Worm (Caenorhabditis elegans) whole organism, young adult: Measurements from ENCODE around the gene snrp-3.

ENCODE experiments used
- B0261.1 ChIP-seq: sonication (generic microtip); optimal IDR thresholded peaks from 2 replicates; lab custom pipeline; 2016; ENCODE audit warnings: mild to moderate bottlenecking, missing genetic modification characterization, moderate library complexity, missing compliant biosample characterization
- F10E7.11 ChIP-seq: sonication (generic microtip); optimal IDR thresholded peaks from 2 replicates; lab custom pipeline; 2017; ENCODE audit warnings: mild to moderate bottlenecking, missing genetic modification characterization, moderate library complexity, missing compliant biosample characterization
- F33H1.4 ChIP-seq: fragments of 200-800 bp; sonication (Bioruptor generic); IDR thresholded peaks from 2 replicates; pipeline ENCODE4 v1.3.6; 2022; ENCODE audit warnings: missing genetic modification reagents, missing genetic modification characterization, missing compliant biosample characterization
- F37B4.10 ChIP-seq: fragments of 200-800 bp; sonication (Bioruptor generic); IDR thresholded peaks from 2 replicates; pipeline ENCODE4 v1.3.6; 2022; ENCODE audit warnings: missing genetic modification characterization, missing compliant biosample characterization
- F49E8.2 ChIP-seq: sonication (generic microtip); optimal IDR thresholded peaks from 3 replicates; lab custom pipeline; 2017; ENCODE audit warnings: missing genetic modification characterization, mild to moderate bottlenecking, missing compliant biosample characterization, antibody characterized with exemption, moderate library complexity; ENCODE audit not compliant: insufficient read depth
- F57C9.4 ChIP-seq: sonication (generic microtip); optimal IDR thresholded peaks from 2 replicates; lab custom pipeline; 2017; ENCODE audit warnings: mild to moderate bottlenecking, missing genetic modification characterization, missing compliant biosample characterization
- T07F8.4 ChIP-seq: sonication (generic microtip); optimal IDR thresholded peaks from 2 replicates; lab custom pipeline; 2016; ENCODE audit warnings: mild to moderate bottlenecking, missing genetic modification characterization, moderate library complexity, missing compliant biosample characterization
- T26A5.8 ChIP-seq: sonication (generic microtip); optimal IDR thresholded peaks from 2 replicates; lab custom pipeline; 2016; ENCODE audit warnings: missing genetic modification characterization, missing compliant biosample characterization
- Y56A3A.18 ChIP-seq: fragments of 200-800 bp; sonication (Bioruptor generic); IDR thresholded peaks from 2 replicates; pipeline ENCODE4 v1.3.6; 2022; ENCODE audit warnings: missing genetic modification reagents, missing genetic modification characterization, missing compliant biosample characterization
- Y67H2A.10 ChIP-seq: fragments of 200-800 bp; sonication (Bioruptor generic); conservative IDR thresholded peaks from 2 replicates; pipeline ENCODE4 v1.3.6; 2022; ENCODE audit warnings: missing genetic modification reagents, missing genetic modification characterization, missing compliant biosample characterization
- aptf-2 ChIP-seq: fragments of 200-800 bp; sonication (Bioruptor generic); conservative IDR thresholded peaks from 2 replicates; pipeline ENCODE4 v1.3.6; 2022; ENCODE audit warnings: missing genetic modification reagents, missing genetic modification characterization, missing compliant biosample characterization
- aptf-3 ChIP-seq: fragments of 200-800 bp; sonication (Bioruptor generic); IDR thresholded peaks from 2 replicates; pipeline ENCODE4 v1.3.6; 2022; ENCODE audit warnings: missing genetic modification characterization, missing compliant biosample characterization
- atf-7 ChIP-seq: sonication (generic microtip); optimal IDR thresholded peaks from 2 replicates; lab custom pipeline; 2017; ENCODE audit warnings: mild to moderate bottlenecking, missing genetic modification characterization, missing compliant biosample characterization
- bed-2 ChIP-seq: fragments of 200-800 bp; sonication (Bioruptor generic); IDR thresholded peaks from 2 replicates; pipeline ENCODE4 v1.3.6; 2022; ENCODE audit warnings: missing genetic modification reagents, missing genetic modification characterization, missing compliant biosample characterization
- cebp-1 ChIP-seq, 2 experiments: fragments of 200-800 bp in 1 of 2; sonication (Bioruptor generic) in 1 of 2; sonication (generic microtip) in 1 of 2; IDR thresholded peaks in 1 of 2; optimal IDR thresholded peaks in 1 of 2; 2 replicates each; pipeline versions ENCODE4 v1.3.6 to Lab custom; 2017 to 2022; ENCODE audit warnings: missing compliant biosample characterization in 2 of 2, missing genetic modification characterization in 2 of 2, mild to moderate bottlenecking in 1 of 2, missing genetic modification reagents in 1 of 2, moderate library complexity in 1 of 2
- cebp-2 ChIP-seq: fragments of 200-800 bp; sonication (Bioruptor generic); IDR thresholded peaks from 2 replicates; pipeline ENCODE4 v1.3.6; 2022; ENCODE audit warnings: missing genetic modification characterization, missing compliant biosample characterization
- ceh-91 ChIP-seq: fragments of 200-800 bp; sonication (Bioruptor generic); IDR thresholded peaks from 2 replicates; pipeline ENCODE4 v1.3.6; 2022; ENCODE audit warnings: missing genetic modification reagents, missing genetic modification characterization, missing compliant biosample characterization
- dpff-1 ChIP-seq: sonication (generic microtip); optimal IDR thresholded peaks from 2 replicates; lab custom pipeline; 2017; ENCODE audit warnings: mild to moderate bottlenecking, missing genetic modification characterization, missing compliant biosample characterization
- dpl-1 ChIP-seq: fragments of 150-350 bp; optimal IDR thresholded peaks from 2 replicates; lab custom pipeline; 2014; ENCODE audit warnings: missing biosample characterization, missing genetic modification reagents, missing genetic modification characterization
- efl-1 ChIP-seq: fragments of 150-350 bp; optimal IDR thresholded peaks from 2 replicates; lab custom pipeline; 2014; ENCODE audit warnings: missing biosample characterization, missing genetic modification reagents, missing genetic modification characterization
- egrh-3 ChIP-seq: fragments of 200-800 bp; sonication (Bioruptor generic); IDR thresholded peaks from 2 replicates; pipeline ENCODE4 v1.3.6; 2022; ENCODE audit warnings: missing genetic modification reagents, missing genetic modification characterization, missing compliant biosample characterization
- ekl-4 ChIP-seq: fragments of 200-800 bp; sonication (Bioruptor generic); IDR thresholded peaks from 2 replicates; pipeline ENCODE4 v1.3.6; 2022; ENCODE audit warnings: missing genetic modification reagents, missing genetic modification characterization, missing compliant biosample characterization
- ets-4 ChIP-seq: fragments of 200-800 bp; sonication (Bioruptor generic); optimal IDR thresholded peaks from 2 replicates; lab custom pipeline; 2018; ENCODE audit warnings: mild to moderate bottlenecking, missing genetic modification characterization, missing compliant biosample characterization
- fkh-3 ChIP-seq: sonication (generic microtip); optimal IDR thresholded peaks from 2 replicates; lab custom pipeline; 2016; ENCODE audit warnings: mild to moderate bottlenecking, missing genetic modification characterization, missing compliant biosample characterization
- gei-17 ChIP-seq: fragments of 200-800 bp; sonication (Bioruptor generic); optimal IDR thresholded peaks from 2 replicates; lab custom pipeline; 2018; ENCODE audit warnings: mild to moderate bottlenecking, missing genetic modification characterization, missing compliant biosample characterization
- him-1 ChIP-seq: sonication (generic microtip); optimal IDR thresholded peaks from 2 replicates; lab custom pipeline; 2016; ENCODE audit warnings: missing genotype, missing genetic modification reagents, missing genetic modification characterization, missing compliant biosample characterization
- hmg-1.2 ChIP-seq: fragments of 200-800 bp; sonication (Bioruptor generic); IDR thresholded peaks from 2 replicates; pipeline ENCODE4 v1.3.6; 2022; ENCODE audit warnings: missing genetic modification reagents, missing genetic modification characterization, missing compliant biosample characterization
- hrde-1 ChIP-seq: sonication (generic microtip); optimal IDR thresholded peaks from 2 replicates; lab custom pipeline; 2016; ENCODE audit warnings: missing genetic modification characterization, mild to moderate bottlenecking, missing compliant biosample characterization, moderate library complexity, missing genotype, missing genetic modification reagents, borderline replicate concordance
- let-526 ChIP-seq: fragments of 200-800 bp; sonication (Bioruptor generic); IDR thresholded peaks from 2 replicates; pipeline ENCODE4 v1.3.6; 2022; ENCODE audit warnings: missing genetic modification reagents, missing genetic modification characterization, missing compliant biosample characterization
- madf-6 ChIP-seq: fragments of 200-800 bp; sonication (Bioruptor generic); IDR thresholded peaks from 2 replicates; pipeline ENCODE4 v1.3.6; 2022; ENCODE audit warnings: missing genetic modification reagents, missing genetic modification characterization, missing compliant biosample characterization
- mel-28 ChIP-seq: sonication (generic microtip); optimal IDR thresholded peaks from 2 replicates; lab custom pipeline; 2016; ENCODE audit warnings: borderline replicate concordance, mild to moderate bottlenecking, missing genetic modification characterization, missing compliant biosample characterization
- mes-4 ChIP-seq: sonication (generic microtip); optimal IDR thresholded peaks from 2 replicates; lab custom pipeline; 2016; ENCODE audit warnings: missing genotype, missing genetic modification characterization, missing compliant biosample characterization
- mxl-1 ChIP-seq: sonication (generic microtip); optimal IDR thresholded peaks from 2 replicates; lab custom pipeline; 2016; ENCODE audit warnings: missing genetic modification characterization, missing compliant biosample characterization
- nhr-120 ChIP-seq: fragments of 200-800 bp; sonication (Bioruptor generic); IDR thresholded peaks from 2 replicates; pipeline ENCODE4 v1.3.6; 2022; ENCODE audit warnings: missing genetic modification characterization, missing compliant biosample characterization
- nhr-179 ChIP-seq: sonication (generic microtip); optimal IDR thresholded peaks from 2 replicates; lab custom pipeline; 2016; ENCODE audit warnings: mild to moderate bottlenecking, missing genetic modification characterization, missing compliant biosample characterization
- nhr-80 ChIP-seq: sonication (generic microtip); optimal IDR thresholded peaks from 2 replicates; lab custom pipeline; 2016; ENCODE audit warnings: missing genetic modification characterization, missing compliant biosample characterization
- rcor-1 ChIP-seq: fragments of 200-800 bp; sonication (Bioruptor generic); IDR thresholded peaks from 2 replicates; pipeline ENCODE4 v1.3.6; 2022; ENCODE audit warnings: missing genetic modification reagents, missing genetic modification characterization, missing compliant biosample characterization
- sdz-38 ChIP-seq: sonication (generic microtip); optimal IDR thresholded peaks from 2 replicates; lab custom pipeline; 2016; ENCODE audit warnings: missing genotype, missing genetic modification characterization, missing compliant biosample characterization
- snpc-4 ChIP-seq, 5 experiments: fragments of 150-350 bp in 1 of 5; sonication (generic microtip) in 4 of 5; optimal IDR thresholded peaks; 2 replicates each; lab custom pipeline; 2014 to 2018; ENCODE audit warnings: missing genetic modification characterization in 5 of 5, missing biosample characterization in 3 of 5, antibody characterized with exemption in 2 of 5, mild to moderate bottlenecking in 2 of 5, missing compliant biosample characterization in 2 of 5, missing genotype in 2 of 5, moderate library complexity in 2 of 5, missing genetic modification reagents in 1 of 5
- sptf-2 ChIP-seq: fragments of 200-800 bp; sonication (Bioruptor generic); optimal IDR thresholded peaks from 2 replicates; lab custom pipeline; 2018; ENCODE audit warnings: mild to moderate bottlenecking, missing genetic modification characterization, missing compliant biosample characterization
- unc-130 ChIP-seq: sonication (generic microtip); optimal IDR thresholded peaks from 2 replicates; lab custom pipeline; 2016; ENCODE audit warnings: missing genetic modification reagents, missing genetic modification characterization, missing compliant biosample characterization
- ztf-22 ChIP-seq: fragments of 200-800 bp; sonication (Bioruptor generic); optimal IDR thresholded peaks from 2 replicates; lab custom pipeline; 2018; ENCODE audit warnings: mild to moderate bottlenecking, missing genetic modification characterization, moderate library complexity, missing compliant biosample characterization
- ztf-25 ChIP-seq: fragments of 200-800 bp; sonication (Bioruptor generic); IDR thresholded peaks from 2 replicates; pipeline ENCODE4 v1.3.6; 2022; ENCODE audit warnings: missing genetic modification reagents, missing genetic modification characterization, missing compliant biosample characterization
- ztf-3 ChIP-seq: fragments of 200-800 bp; sonication (Bioruptor generic); optimal IDR thresholded peaks from 2 replicates; lab custom pipeline; 2018; ENCODE audit warnings: mild to moderate bottlenecking, missing genetic modification characterization, missing compliant biosample characterization

Gene snrp-3

DNA sequence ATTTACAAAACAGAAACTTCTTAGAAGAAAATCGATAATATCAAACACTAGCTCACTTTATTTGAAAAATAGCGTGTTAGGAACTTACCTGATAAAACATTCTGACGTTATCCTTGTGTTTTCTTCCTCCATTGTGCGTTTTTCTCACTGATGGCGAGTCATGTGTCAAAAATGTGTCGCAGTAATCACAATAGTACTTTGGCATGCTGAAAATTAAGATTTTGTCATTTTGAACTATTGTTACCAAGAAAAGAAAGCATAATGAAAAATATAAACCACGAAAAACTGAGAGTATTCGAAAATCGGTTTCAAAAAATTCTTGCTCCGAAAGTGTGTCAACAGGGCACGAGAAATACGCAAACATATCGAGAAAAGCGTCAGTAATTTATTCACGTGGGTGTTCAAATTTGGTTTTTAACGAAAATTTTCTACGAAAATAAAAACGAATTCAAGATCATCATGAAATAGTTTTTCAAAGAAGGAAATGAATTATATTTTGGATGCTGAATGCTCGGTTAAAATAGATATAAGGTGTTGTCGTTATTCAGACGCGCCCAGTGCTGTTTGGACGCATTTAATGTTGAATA lies at the start of gene snrp-3 (continued):
- no peak for TF ChIP-seq mes-4 (tag; lab: Kevin White, UChicago)
- no peak for TF ChIP-seq aptf-2 (GFP tag; lab: Robert Waterston, UW)
- no peak for TF ChIP-seq egrh-3 (GFP tag; lab: Robert Waterston, UW)
- no peak for TF ChIP-seq F57C9.4 (tag; lab: Kevin White, UChicago)
- peak; percentile 73 for TF ChIP-seq dpl-1 (GFP tag; lab: Kevin White, UChicago)
- TF ChIP-seq T26A5.8 (tag; lab: Kevin White, UChicago) = no peak
- peak; percentile 69 for TF ChIP-seq efl-1
- TF ChIP-seq dpff-1 = no peak
- no peak for TF ChIP-seq ztf-25 (GFP tag; lab: Robert Waterston, UW)
- TF ChIP-seq gei-17 = no peak
- no peak for TF ChIP-seq ztf-22 (GFP tag; lab: Kevin White, UChicago)
- peak; percentile 42 for TF ChIP-seq rcor-1
- no peak for TF ChIP-seq fkh-3
- peak; percentile 52; the same call in 1 of the 2 replicates for TF ChIP-seq ekl-4
- no peak for TF ChIP-seq mel-28 (tag; lab: Kevin White, UChicago)
- TF ChIP-seq nhr-80 (tag; lab: Kevin White, UChicago) = peak; percentile 29
- no peak for TF ChIP-seq nhr-120 (GFP tag; lab: Robert Waterston, UW)
- TF ChIP-seq aptf-3 = no peak
- peak; percentile 67 for TF ChIP-seq F33H1.4 (GFP tag; lab: Robert Waterston, UW)
- TF ChIP-seq F49E8.2 = peak; percentile 10
- TF ChIP-seq ets-4 = no peak
- TF ChIP-seq madf-6 = peak; percentile 65; the same call in 1 of the 2 replicates
- TF ChIP-seq cebp-2 = no peak
- TF ChIP-seq Y56A3A.18 = no peak
- TF ChIP-seq sdz-38 (tag; lab: Kevin White, UChicago) = no peak
- no peak for TF ChIP-seq let-526
- TF ChIP-seq F37B4.10 (GFP tag; lab: Robert Waterston, UW) = no peak
- no peak for TF ChIP-seq B0261.1 (tag; lab: Kevin White, UChicago)
- TF ChIP-seq ceh-91 = no peak
- TF ChIP-seq T07F8.4 (tag; lab: Kevin White, UChicago) = no peak
- TF ChIP-seq Y67H2A.10 (GFP tag; lab: Robert Waterston, UW) = no peak
- no peak for TF ChIP-seq him-1 (tag; lab: Kevin White, UChicago)
- TF ChIP-seq unc-130 = peak; percentile 23

DNA sequence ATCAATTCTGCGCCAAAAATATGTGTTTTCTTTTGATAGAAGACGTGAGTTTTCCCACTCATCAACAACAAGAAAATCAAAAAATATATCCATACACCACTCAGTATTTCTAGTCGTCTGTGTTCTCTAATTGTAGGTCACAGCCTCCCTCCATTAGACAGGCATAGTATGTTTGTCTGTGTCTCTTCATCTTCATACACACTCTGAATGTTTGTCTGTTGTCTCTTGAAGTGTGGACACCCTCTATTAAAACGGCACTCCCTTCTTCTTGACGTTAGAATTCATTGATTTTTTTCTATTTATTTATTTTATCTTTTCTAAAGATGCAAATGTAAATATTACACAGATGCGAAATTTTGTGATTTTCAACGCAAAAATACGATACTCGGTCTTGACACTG lies 49.7 kb upstream of the snrp-3 start:
- no peak for TF ChIP-seq F37B4.10 (GFP tag; lab: Robert Waterston, UW)
- no peak for TF ChIP-seq sptf-2 (GFP tag; lab: Kevin White, UChicago)
- TF ChIP-seq F57C9.4 (tag; lab: Kevin White, UChicago) = no peak
- no peak for TF ChIP-seq F10E7.11 (tag; lab: Kevin White, UChicago)
- peak; percentile 73; the same call in 1 of the 2 replicates for TF ChIP-seq hmg-1.2 (GFP tag; lab: Robert Waterston, UW)
- TF ChIP-seq him-1 (tag; lab: Kevin White, UChicago) = no peak
- no peak for TF ChIP-seq nhr-179 (tag; lab: Kevin White, UChicago)
- no peak for TF ChIP-seq fkh-3
- TF ChIP-seq bed-2 = no peak

DNA sequence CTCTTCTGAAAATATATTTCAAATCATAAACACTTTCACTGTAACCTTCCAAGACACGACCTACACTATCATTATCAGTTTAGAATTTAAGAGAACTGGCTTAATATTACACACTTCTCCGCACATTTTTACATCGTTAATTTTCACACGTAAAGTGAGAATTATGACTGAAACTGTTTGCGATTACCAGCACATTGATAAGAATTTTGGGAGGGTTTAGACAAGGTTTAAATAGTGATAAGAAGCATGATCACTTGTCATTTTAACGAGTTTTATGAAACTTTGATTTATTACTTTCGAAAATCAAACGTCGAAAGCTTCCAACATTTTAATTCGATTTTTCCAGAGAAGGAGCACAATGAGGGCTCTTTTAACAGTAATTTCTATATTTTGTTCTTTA lies 42.9 kb upstream of the snrp-3 start, which contains the start of gene F21D5.3:
F21D5.3 (plus strand) TSS at position 347 of the 400 bp plus-strand sequence.
- no peak for TF ChIP-seq ztf-25 (GFP tag; lab: Robert Waterston, UW)
- peak; percentile 67 for TF ChIP-seq nhr-80 (tag; lab: Kevin White, UChicago)
- no peak for TF ChIP-seq ztf-3 (GFP tag; lab: Kevin White, UChicago)
- TF ChIP-seq mxl-1 (tag; lab: Kevin White, UChicago) = no peak
- no peak for TF ChIP-seq cebp-1 (GFP tag; IDR thresholded peaks at IDR 0.05; lab: Robert Waterston, UW)
- TF ChIP-seq cebp-1 (tag; optimal IDR thresholded peaks at IDR 0.05; lab: Kevin White, UChicago) = peak; percentile 0
- TF ChIP-seq ets-4 = peak; percentile 10
- TF ChIP-seq atf-7 (tag; lab: Kevin White, UChicago) = no peak
- TF ChIP-seq hrde-1 (tag; lab: Kevin White, UChicago) = peak; percentile 15
- TF ChIP-seq snpc-4 (GFP tag; optimal IDR thresholded peaks at IDR 0.05; lab: Kevin White, UChicago) = peak; percentile 1
- TF ChIP-seq snpc-4 (tag; optimal IDR thresholded peaks at IDR 0.05; lab: Kevin White, UChicago) = no peak
- peak; percentile 42 for TF ChIP-seq madf-6
